Worm (Caenorhabditis elegans): Measurements from ENCODE around the gene nas-18.
A peak's percentile ranks its signal among the peaks of the same experiment; 100 is the strongest.

DNA sequence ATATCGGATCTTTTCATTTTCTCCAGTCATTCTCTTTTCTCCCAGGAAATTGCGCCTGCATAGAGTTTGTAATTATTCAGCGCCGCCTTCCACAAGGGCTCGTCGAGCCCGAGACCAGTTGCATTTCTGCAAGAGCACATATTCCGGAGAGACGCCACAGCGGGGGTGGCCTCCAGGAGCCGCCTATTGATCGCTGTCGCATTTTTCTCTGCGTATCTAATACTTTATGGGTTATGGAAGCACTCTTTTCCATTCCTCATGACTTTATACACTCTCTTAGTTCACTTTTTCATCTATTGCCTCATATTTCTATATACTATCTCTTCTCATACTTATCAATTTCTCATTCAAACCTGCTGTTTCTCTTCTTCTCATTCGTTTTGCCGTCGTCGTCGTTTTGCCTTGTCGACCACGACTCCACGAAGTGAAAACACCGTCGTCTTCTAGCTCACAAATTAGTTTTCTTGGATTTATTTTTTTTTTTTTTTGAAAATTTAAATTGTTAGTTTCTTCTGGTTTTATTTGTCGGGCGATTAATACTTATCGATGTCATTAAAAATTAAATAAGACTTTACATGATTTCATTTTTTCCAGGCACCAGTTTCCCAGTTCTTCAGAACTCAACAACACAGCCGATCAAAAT lies 21.0 kb upstream of the nas-18 start, which contains the start of gene cnb-1:
- TF ChIP-seq pha-4 (tag; optimal IDR thresholded peaks at IDR 0.05) (peak; percentile 49), lsy-12 (tag; optimal IDR thresholded peaks at IDR 0.05) (no peak), nfya-1 (tag; optimal IDR thresholded peaks at IDR 0.05; ENCODE audit: insufficient read depth) (peak; percentile 77)

All from whole organism, L3 larva.